Worm (Caenorhabditis elegans) whole organism, late embryonic: ENCODE measurements around the gene Y43F8C.23.

ENCODE experiments used
- C08G9.2 ChIP-seq: sonication (generic microtip); optimal IDR thresholded peaks from 2 replicates; lab custom pipeline; 2016; ENCODE audit warnings: mild to moderate bottlenecking, missing genetic modification characterization, moderate library complexity, missing compliant biosample characterization
- K09A11.1 ChIP-seq: sonication (generic microtip); optimal IDR thresholded peaks from 2 replicates; lab custom pipeline; 2017; ENCODE audit warnings: antibody characterized with exemption, mild to moderate bottlenecking, missing genetic modification characterization, missing compliant biosample characterization; ENCODE audit not compliant: insufficient read depth
- T23F11.4 ChIP-seq: fragments of 200-800 bp; sonication (Bioruptor generic); optimal IDR thresholded peaks from 2 replicates; lab custom pipeline; 2018; ENCODE audit warnings: mild to moderate bottlenecking, missing genetic modification characterization, missing compliant biosample characterization
- Y22D7AL.16 ChIP-seq: sonication (generic microtip); optimal IDR thresholded peaks from 2 replicates; lab custom pipeline; 2016; ENCODE audit warnings: missing genetic modification characterization, missing compliant biosample characterization
- ama-1 ChIP-seq: fragments of 150-350 bp; optimal IDR thresholded peaks from 2 replicates; lab custom pipeline; 2014
- ceh-2 ChIP-seq: sonication (generic microtip); optimal IDR thresholded peaks from 2 replicates; lab custom pipeline; 2016; ENCODE audit warnings: missing genotype, missing genetic modification characterization, missing compliant biosample characterization
- ceh-22 ChIP-seq: sonication (generic microtip); optimal IDR thresholded peaks from 2 replicates; lab custom pipeline; 2017; ENCODE audit warnings: missing biosample characterization, missing genetic modification characterization
- ceh-24 ChIP-seq: sonication (generic microtip); optimal IDR thresholded peaks from 2 replicates; lab custom pipeline; 2016; ENCODE audit warnings: mild to moderate bottlenecking, missing genetic modification characterization, missing compliant biosample characterization
- ceh-31 ChIP-seq: sonication (generic microtip); optimal IDR thresholded peaks from 2 replicates; lab custom pipeline; 2016; ENCODE audit warnings: missing genetic modification characterization, missing compliant biosample characterization
- ceh-6 ChIP-seq: fragments of 200-800 bp; sonication (Bioruptor generic); optimal IDR thresholded peaks from 2 replicates; lab custom pipeline; 2018; ENCODE audit warnings: mild to moderate bottlenecking, missing genetic modification characterization, missing compliant biosample characterization
- che-1 ChIP-seq: sonication (generic microtip); optimal IDR thresholded peaks from 2 replicates; lab custom pipeline; 2016; ENCODE audit warnings: mild to moderate bottlenecking, missing genetic modification characterization, missing compliant biosample characterization
- dmd-4 ChIP-seq: sonication (generic microtip); optimal IDR thresholded peaks from 2 replicates; lab custom pipeline; 2016; ENCODE audit warnings: borderline replicate concordance, missing genetic modification characterization, missing compliant biosample characterization
- elt-2 ChIP-seq: sonication (generic microtip); optimal IDR thresholded peaks from 2 replicates; lab custom pipeline; 2016; ENCODE audit warnings: missing genetic modification reagents, missing genetic modification characterization, missing compliant biosample characterization
- elt-4 ChIP-seq: sonication (generic microtip); optimal IDR thresholded peaks from 2 replicates; lab custom pipeline; 2016; ENCODE audit warnings: missing genetic modification characterization, missing compliant biosample characterization
- eyg-1 ChIP-seq: sonication (generic microtip); optimal IDR thresholded peaks from 2 replicates; lab custom pipeline; 2016; ENCODE audit warnings: missing genotype, missing genetic modification characterization, missing compliant biosample characterization
- fax-1 ChIP-seq: sonication (generic microtip); optimal IDR thresholded peaks from 2 replicates; lab custom pipeline; 2016; ENCODE audit warnings: missing genotype, missing genetic modification characterization, missing compliant biosample characterization
- fkh-6 ChIP-seq: sonication (generic microtip); optimal IDR thresholded peaks from 2 replicates; lab custom pipeline; 2016; ENCODE audit warnings: missing genetic modification characterization, missing compliant biosample characterization
- hlh-13 ChIP-seq: fragments of 200-800 bp; sonication (Bioruptor generic); optimal IDR thresholded peaks from 2 replicates; lab custom pipeline; 2018; ENCODE audit warnings: mild to moderate bottlenecking, missing genetic modification characterization, missing compliant biosample characterization
- hlh-15 ChIP-seq: sonication (generic microtip); optimal IDR thresholded peaks from 2 replicates; lab custom pipeline; 2016; ENCODE audit warnings: missing genetic modification characterization, missing compliant biosample characterization
- hlh-30 ChIP-seq: sonication (generic microtip); optimal IDR thresholded peaks from 2 replicates; lab custom pipeline; 2017; ENCODE audit warnings: antibody characterized with exemption, missing genetic modification characterization, missing compliant biosample characterization; ENCODE audit not compliant: insufficient read depth
- lim-6 ChIP-seq: sonication (generic microtip); optimal IDR thresholded peaks from 2 replicates; lab custom pipeline; 2016; ENCODE audit warnings: missing genetic modification characterization, missing compliant biosample characterization
- lin-11 ChIP-seq: fragments of 200-800 bp; sonication (Bioruptor generic); optimal IDR thresholded peaks from 2 replicates; lab custom pipeline; 2018; ENCODE audit warnings: mild to moderate bottlenecking, missing genetic modification characterization, missing compliant biosample characterization
- madf-2 ChIP-seq: sonication (generic microtip); optimal IDR thresholded peaks from 2 replicates; lab custom pipeline; 2017; ENCODE audit warnings: missing genetic modification characterization, missing compliant biosample characterization
- mec-3 ChIP-seq: sonication (generic microtip); optimal IDR thresholded peaks from 2 replicates; lab custom pipeline; 2016; ENCODE audit warnings: borderline replicate concordance, missing genetic modification characterization, missing compliant biosample characterization
- nhr-232 ChIP-seq: sonication (generic microtip); optimal IDR thresholded peaks from 2 replicates; lab custom pipeline; 2016; ENCODE audit warnings: missing genetic modification characterization, missing compliant biosample characterization
- pax-1 ChIP-seq: fragments of 150-350 bp; optimal IDR thresholded peaks from 2 replicates; lab custom pipeline; 2014; ENCODE audit warnings: missing biosample characterization, missing genetic modification characterization
- pha-4 ChIP-seq: fragments of 150-350 bp; optimal IDR thresholded peaks from 2 replicates; lab custom pipeline; 2018; ENCODE audit warnings: missing biosample characterization, missing genetic modification reagents, missing genetic modification characterization
- pros-1 ChIP-seq: fragments of 150-350 bp; optimal IDR thresholded peaks from 2 replicates; lab custom pipeline; 2014; ENCODE audit warnings: missing biosample characterization, missing genetic modification reagents, missing genetic modification characterization
- ref-2 ChIP-seq: sonication (generic microtip); optimal IDR thresholded peaks from 2 replicates; lab custom pipeline; 2016; ENCODE audit warnings: missing genetic modification characterization, missing compliant biosample characterization
- sox-2 ChIP-seq: fragments of 200-800 bp; sonication (Bioruptor generic); IDR thresholded peaks from 2 replicates; pipeline ENCODE4 v1.3.6; 2022; ENCODE audit warnings: missing genetic modification reagents, missing genetic modification characterization, missing compliant biosample characterization
- sox-4 ChIP-seq: sonication (generic microtip); optimal IDR thresholded peaks from 2 replicates; lab custom pipeline; 2017; ENCODE audit warnings: mild to moderate bottlenecking, missing genetic modification characterization, inconsistent platforms, missing compliant biosample characterization
- syd-9 ChIP-seq: sonication (generic microtip); optimal IDR thresholded peaks from 2 replicates; lab custom pipeline; 2016; ENCODE audit warnings: mild to moderate bottlenecking, missing genetic modification characterization, moderate library complexity, missing compliant biosample characterization
- tbx-2 ChIP-seq: sonication (generic microtip); optimal IDR thresholded peaks from 2 replicates; lab custom pipeline; 2016; ENCODE audit warnings: missing genetic modification characterization, missing compliant biosample characterization
- ttx-3 ChIP-seq: sonication (generic microtip); optimal IDR thresholded peaks from 2 replicates; lab custom pipeline; 2016; ENCODE audit warnings: missing genetic modification reagents, missing genetic modification characterization, missing compliant biosample characterization
- unc-55 ChIP-seq: sonication (generic microtip); optimal IDR thresholded peaks from 2 replicates; lab custom pipeline; 2017; ENCODE audit warnings: missing biosample characterization, missing genetic modification reagents, missing genetic modification characterization
- zip-5 ChIP-seq: sonication (generic microtip); optimal IDR thresholded peaks from 2 replicates; lab custom pipeline; 2016; ENCODE audit warnings: missing genetic modification characterization, missing compliant biosample characterization
- ztf-16 ChIP-seq: sonication (generic microtip); optimal IDR thresholded peaks from 2 replicates; lab custom pipeline; 2017; ENCODE audit warnings: missing genetic modification characterization, missing compliant biosample characterization

Y43F8C.23 gene

DNA sequence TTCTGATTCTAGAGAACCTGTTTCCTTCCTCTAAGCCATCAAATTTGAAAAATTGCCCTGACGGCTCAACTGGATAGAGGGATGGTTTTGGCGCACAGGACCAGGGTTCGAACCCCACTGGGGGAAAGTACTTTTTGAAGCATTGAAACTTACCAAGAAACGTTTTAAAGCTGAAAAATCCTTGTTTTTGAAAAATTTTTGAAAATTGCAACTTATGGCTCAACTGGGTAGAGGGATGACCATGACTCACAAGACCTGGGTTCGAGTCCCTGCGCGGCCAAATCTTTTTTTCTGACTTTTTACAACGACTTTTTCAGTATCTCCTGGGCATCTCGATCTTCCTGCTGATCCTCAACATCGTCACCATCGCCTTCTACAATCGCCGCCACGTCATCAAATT is 40.7 kb downstream of the Y43F8C.23 start:
- no peak for TF ChIP-seq hlh-15
- no peak for TF ChIP-seq ceh-24 (tag; lab: Kevin White, UChicago)
- no peak for TF ChIP-seq unc-55 (GFP tag; lab: Kevin White, UChicago)
- no peak for TF ChIP-seq ref-2 (tag; lab: Kevin White, UChicago)
- TF ChIP-seq eyg-1 (tag; lab: Kevin White, UChicago) = no peak
- no peak for TF ChIP-seq pha-4 (tag; lab: Kevin White, UChicago)
- no peak for TF ChIP-seq nhr-232 (tag; lab: Kevin White, UChicago)
- no peak for TF ChIP-seq C08G9.2
- no peak for TF ChIP-seq ama-1
- TF ChIP-seq pax-1 (tag; lab: Kevin White, UChicago) = no peak
- TF ChIP-seq fkh-6 (tag; lab: Kevin White, UChicago) = no peak
- TF ChIP-seq lim-6 (tag; lab: Kevin White, UChicago) = no peak
- TF ChIP-seq ztf-16 (tag; lab: Kevin White, UChicago) = no peak
- TF ChIP-seq hlh-30 (tag; lab: Kevin White, UChicago) = no peak
- no peak for TF ChIP-seq ttx-3
- TF ChIP-seq Y22D7AL.16 (tag; lab: Kevin White, UChicago) = no peak
- TF ChIP-seq hlh-13 = no peak
- no peak for TF ChIP-seq sox-2 (GFP tag; lab: Robert Waterston, UW)
- TF ChIP-seq madf-2 (tag; lab: Kevin White, UChicago) = no peak
- TF ChIP-seq, all 69 proteins: peak for 0

DNA sequence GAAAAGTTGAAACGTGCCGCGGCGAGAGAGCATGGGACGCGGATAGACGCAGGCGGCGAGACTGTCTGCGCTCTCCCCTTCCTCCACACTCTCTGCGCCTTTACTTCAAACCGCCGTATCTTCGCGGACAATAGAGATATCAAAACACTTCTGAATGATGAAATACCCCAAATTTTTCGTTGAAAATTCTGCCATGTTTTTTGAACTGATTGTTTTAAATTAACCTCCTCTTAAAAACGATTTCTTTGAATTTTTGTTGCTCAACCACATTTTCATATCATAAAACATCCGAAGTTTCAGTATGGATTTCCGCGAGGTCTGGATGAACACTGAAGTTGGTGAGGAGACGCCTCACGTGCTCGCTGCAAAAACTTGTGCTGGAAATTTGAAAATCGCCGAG is 41.6 kb downstream of the Y43F8C.23 start, which contains the start of gene Y43F8C.11:
Gene Y43F8C.11 (plus strand): TSS at position 301 of the 400 bp plus-strand sequence.
- no peak for TF ChIP-seq ttx-3
- TF ChIP-seq ama-1 = no peak
- TF ChIP-seq fax-1 (tag; lab: Kevin White, UChicago) = no peak
- no peak for TF ChIP-seq elt-4
- no peak for TF ChIP-seq zip-5 (tag; lab: Kevin White, UChicago)

DNA sequence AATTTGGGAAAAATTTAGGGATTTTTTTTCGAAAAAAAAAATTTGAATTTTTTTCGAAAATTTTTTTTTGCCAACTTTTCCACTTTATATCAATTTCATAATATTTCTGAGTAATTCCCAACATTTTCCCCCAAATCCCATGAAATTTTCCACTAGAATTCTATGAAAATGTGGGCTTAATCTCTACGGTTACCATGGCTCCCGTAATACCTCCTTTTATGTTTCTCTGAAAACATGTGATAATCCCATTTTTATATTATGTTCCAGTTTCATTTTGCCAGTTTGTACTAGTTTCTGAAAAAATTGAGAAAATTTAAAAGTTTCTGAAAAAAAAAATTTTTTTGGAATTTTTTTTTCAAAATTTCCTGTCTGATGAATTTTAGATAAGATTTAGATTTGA is 43.3 kb downstream of the Y43F8C.23 start:
- TF ChIP-seq ztf-16 (tag; lab: Kevin White, UChicago) (no peak), fax-1 (tag; lab: Kevin White, UChicago) (no peak), unc-55 (GFP tag; lab: Kevin White, UChicago) (no peak), ttx-3 (no peak), dmd-4 (tag; lab: Kevin White, UChicago) (no peak), che-1 (tag; lab: Kevin White, UChicago) (no peak)

DNA sequence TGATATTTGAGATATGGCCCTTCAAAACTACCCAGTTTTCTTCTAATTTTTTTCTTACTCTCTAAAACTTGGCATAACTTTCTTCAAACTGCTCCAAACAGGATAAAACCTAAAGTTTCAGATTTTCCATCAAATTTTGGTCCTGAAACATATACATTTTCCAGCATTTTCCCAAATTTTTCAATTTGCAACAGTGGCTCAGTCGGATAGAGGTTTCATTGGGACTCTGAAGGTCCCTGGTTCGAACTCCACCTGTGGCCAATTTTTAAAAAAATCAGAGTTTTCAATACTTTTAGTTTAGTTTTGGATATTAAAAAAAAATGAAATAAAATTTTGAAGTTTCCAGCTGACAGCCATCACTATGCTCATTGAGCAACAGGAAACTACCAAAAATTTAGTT is 43.8 kb downstream of the Y43F8C.23 start:
- TF ChIP-seq mec-3 (no peak), ceh-2 (tag; lab: Kevin White, UChicago) (no peak)

DNA sequence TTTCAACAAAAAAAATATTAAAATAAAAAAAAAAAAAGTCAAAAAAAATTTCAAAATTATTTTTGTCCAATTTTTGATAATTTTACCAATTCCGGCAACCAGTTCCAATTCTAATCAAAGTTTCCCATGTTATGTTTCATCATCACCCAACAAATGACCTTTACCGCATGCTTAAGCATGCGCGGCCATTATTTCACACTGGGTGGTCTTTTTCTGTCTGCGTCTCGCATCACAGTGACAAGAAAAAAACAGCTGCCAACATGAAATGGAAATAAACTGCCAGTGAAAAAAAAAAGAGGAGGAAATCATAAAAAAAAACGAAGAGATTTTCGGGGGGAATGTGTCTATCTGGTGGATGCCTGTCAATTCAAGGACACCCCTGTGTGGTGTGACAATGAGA is 45.2 kb downstream of the Y43F8C.23 start:
- TF ChIP-seq ceh-22 (tag; lab: Kevin White, UChicago) (no peak), pha-4 (tag; lab: Kevin White, UChicago) (no peak), fkh-6 (tag; lab: Kevin White, UChicago) (no peak), syd-9 (no peak), ztf-16 (tag; lab: Kevin White, UChicago) (no peak), ceh-6 (GFP tag; lab: Kevin White, UChicago) (no peak), tbx-2 (tag; lab: Kevin White, UChicago) (no peak), T23F11.4 (no peak), mec-3 (no peak), hlh-30 (tag; lab: Kevin White, UChicago) (no peak), sox-4 (tag; lab: Kevin White, UChicago) (no peak), hlh-15 (no peak), ama-1 (no peak), K09A11.1 (no peak), pros-1 (tag; lab: Kevin White, UChicago) (no peak), ceh-31 (tag; lab: Kevin White, UChicago) (no peak), zip-5 (tag; lab: Kevin White, UChicago) (no peak), unc-55 (GFP tag; lab: Kevin White, UChicago) (no peak), lin-11 (no peak), elt-2 (no peak)
- TF ChIP-seq, all 69 proteins: peak for 0
